Fruit fly (Drosophila melanogaster) whole organism, pupa: ENCODE results near the gene Sfp33A3.

Experiments used
- CG10348 ChIP-seq: fragments of 200-800 bp; sonication (Bioruptor generic); IDR thresholded peaks from 2 replicates; pipeline ENCODE4 v1.3.6; 2022; ENCODE audit warnings: missing biosample characterization, missing genetic modification characterization
- CG15710 ChIP-seq: fragments of 200-800 bp; sonication (Bioruptor generic); optimal IDR thresholded peaks from 2 replicates; lab custom pipeline; 2018; ENCODE audit warnings: missing biosample characterization, mild to moderate bottlenecking, missing genetic modification characterization, moderate library complexity
- CG17806 ChIP-seq: fragments of 200-800 bp; sonication (Bioruptor generic); optimal IDR thresholded peaks from 2 replicates; lab custom pipeline; 2018; ENCODE audit warnings: missing biosample characterization, mild to moderate bottlenecking, missing genetic modification characterization, moderate library complexity
- CG4496 ChIP-seq: fragments of 200-800 bp; sonication (Bioruptor generic); IDR thresholded peaks from 3 replicates; pipeline ENCODE4 v1.3.6; 2022; ENCODE audit warnings: missing biosample characterization, missing genetic modification characterization
- CG8159 ChIP-seq: fragments of 200-800 bp; sonication (Bioruptor generic); optimal IDR thresholded peaks from 3 replicates; lab custom pipeline; 2018; ENCODE audit warnings: missing biosample characterization, mild to moderate bottlenecking, missing genetic modification characterization, moderate library complexity
- CG8301 ChIP-seq: fragments of 200-800 bp; sonication (Bioruptor generic); optimal IDR thresholded peaks from 2 replicates; lab custom pipeline; 2018; ENCODE audit warnings: missing biosample characterization, mild to moderate bottlenecking, missing genetic modification characterization
- EcR ChIP-seq: fragments of 200-800 bp; sonication (Bioruptor generic); optimal IDR thresholded peaks from 3 replicates; lab custom pipeline; 2019; ENCODE audit warnings: missing biosample characterization, missing genetic modification characterization, mild to moderate bottlenecking, moderate library complexity, missing genetic modification reagents
- Ets98B ChIP-seq: fragments of 200-800 bp; sonication (Bioruptor generic); IDR thresholded peaks from 2 replicates; pipeline ENCODE4 v1.3.6; 2022; ENCODE audit warnings: missing biosample characterization, missing genetic modification characterization
- Pif1A ChIP-seq: fragments of 200-800 bp; sonication (Bioruptor generic); optimal IDR thresholded peaks from 3 replicates; lab custom pipeline; 2016; ENCODE audit warnings: missing biosample characterization, missing genetic modification characterization
- Pif1B ChIP-seq: fragments of 200-800 bp; sonication (Bioruptor generic); optimal IDR thresholded peaks from 3 replicates; lab custom pipeline; 2016; ENCODE audit warnings: missing biosample characterization, missing genetic modification characterization
- Snoo ChIP-seq: fragments of 200-800 bp; sonication (Bioruptor generic); optimal IDR thresholded peaks from 3 replicates; lab custom pipeline; 2017; ENCODE audit warnings: missing biosample characterization, mild to moderate bottlenecking, missing genetic modification characterization, inconsistent platforms
- fd96Ca ChIP-seq: fragments of 200-800 bp; sonication (Bioruptor generic); IDR thresholded peaks from 3 replicates; pipeline ENCODE4 v1.3.6; 2022; ENCODE audit warnings: missing biosample characterization, missing genetic modification characterization
- gl ChIP-seq: fragments of 200-800 bp; sonication (Bioruptor generic); optimal IDR thresholded peaks from 2 replicates; lab custom pipeline; 2018; ENCODE audit warnings: missing biosample characterization, mild to moderate bottlenecking, missing genetic modification characterization

dm6 chr2L:11853130-11853529 is 13.4 kb downstream of the Sfp33A3 start, which contains the start of gene CG42751:
- TF ChIP-seq CG4496 (GFP tag; lab: Robert Waterston, UW): no peak
- no peak for TF ChIP-seq CG8159
- no peak for TF ChIP-seq CG10348
- no peak for TF ChIP-seq CG15710 (tag; lab: Kevin White, UChicago)
- TF ChIP-seq CG8301 (tag; lab: Kevin White, UChicago): no peak
- TF ChIP-seq Pif1B (GFP tag; lab: Kevin White, UChicago): no peak
- no peak for TF ChIP-seq CG17806 (tag; lab: Kevin White, UChicago)
- TF ChIP-seq Snoo (tag; lab: Kevin White, UChicago): no peak
- TF ChIP-seq EcR (GFP tag; lab: Kevin White, UChicago): no peak
- TF ChIP-seq Pif1A (GFP tag; lab: Kevin White, UChicago): no peak
- TF ChIP-seq fd96Ca: no peak
- TF ChIP-seq gl (tag; lab: Kevin White, UChicago): no peak
- no peak for TF ChIP-seq Ets98B (GFP tag; lab: Robert Waterston, UW)
